Fruit fly (Drosophila melanogaster) whole organism, embryonic: ENCODE data around the gene His3.3B.
A peak's percentile ranks its signal among the peaks of the same experiment; 100 is the strongest.

Experiments
- CG10209 ChIP-seq: fragments of 200-800 bp; sonication (Bioruptor generic); optimal IDR thresholded peaks from 3 replicates; lab custom pipeline; 2017; ENCODE audit warnings: missing biosample characterization, mild to moderate bottlenecking, missing genetic modification characterization, missing genetic modification reagents
- CG10366 ChIP-seq: fragments of 200-800 bp; sonication (Bioruptor generic); IDR thresholded peaks from 2 replicates; pipeline ENCODE4 v1.3.6; 2022; ENCODE audit warnings: missing biosample characterization, missing genetic modification characterization
- CG11398 ChIP-seq: fragments of 200-800 bp; sonication (Bioruptor generic); optimal IDR thresholded peaks from 2 replicates; lab custom pipeline; 2016; ENCODE audit warnings: missing biosample characterization, missing genetic modification characterization
- CG11723 ChIP-seq: fragments of 200-800 bp; sonication (Bioruptor generic); optimal IDR thresholded peaks from 2 replicates; lab custom pipeline; 2017; ENCODE audit warnings: missing biosample characterization, mild to moderate bottlenecking, missing genetic modification characterization
- CG12155 ChIP-seq: fragments of 200-800 bp; sonication (Bioruptor generic); optimal IDR thresholded peaks from 3 replicates; lab custom pipeline; 2016; ENCODE audit warnings: missing biosample characterization, missing genetic modification characterization
- CG12391 ChIP-seq: fragments of 200-800 bp; sonication (Bioruptor generic); optimal IDR thresholded peaks from 3 replicates; lab custom pipeline; 2018; ENCODE audit warnings: missing biosample characterization, mild to moderate bottlenecking, missing genetic modification characterization, moderate library complexity
- CG14441 ChIP-seq: fragments of 200-800 bp; sonication (Bioruptor generic); IDR thresholded peaks from 2 replicates; pipeline ENCODE4 v1.3.6; 2022; ENCODE audit warnings: missing biosample characterization, missing genetic modification characterization
- CG15269 ChIP-seq: fragments of 200-800 bp; sonication (Bioruptor generic); optimal IDR thresholded peaks from 2 replicates; lab custom pipeline; 2018; ENCODE audit warnings: missing biosample characterization, mild to moderate bottlenecking, missing genetic modification characterization, moderate library complexity
- CG1647 ChIP-seq: fragments of 200-800 bp; sonication (Bioruptor generic); optimal IDR thresholded peaks from 3 replicates; lab custom pipeline; 2016; ENCODE audit warnings: missing biosample characterization, missing genetic modification characterization
- CG17328 ChIP-seq: fragments of 200-800 bp; sonication (Bioruptor generic); IDR thresholded peaks from 2 replicates; pipeline ENCODE4 v1.3.6; 2022; ENCODE audit warnings: missing biosample characterization, missing genetic modification characterization
- CG17829 ChIP-seq: fragments of 200-800 bp; optimal IDR thresholded peaks from 2 replicates; lab custom pipeline; 2019; ENCODE audit warnings: missing biosample characterization, mild to moderate bottlenecking, missing genetic modification characterization, moderate library complexity
- CG18262 ChIP-seq: fragments of 200-800 bp; optimal IDR thresholded peaks from 3 replicates; lab custom pipeline; 2019; ENCODE audit warnings: missing biosample characterization, mild to moderate bottlenecking, missing genetic modification characterization, moderate library complexity
- CG1832 ChIP-seq: fragments of 200-800 bp; sonication (Bioruptor generic); optimal IDR thresholded peaks from 2 replicates; lab custom pipeline; 2017; ENCODE audit warnings: missing biosample characterization, mild to moderate bottlenecking, missing genetic modification characterization, inconsistent platforms
- CG2120 ChIP-seq: fragments of 200-800 bp; sonication (Bioruptor generic); optimal IDR thresholded peaks from 3 replicates; lab custom pipeline; 2016; ENCODE audit warnings: missing biosample characterization, missing genetic modification characterization
- CG2712 ChIP-seq: fragments of 200-800 bp; optimal IDR thresholded peaks from 3 replicates; lab custom pipeline; 2019; ENCODE audit warnings: missing biosample characterization, mild to moderate bottlenecking, missing genetic modification characterization, moderate library complexity
- CG31365 ChIP-seq: fragments of 200-800 bp; sonication (Bioruptor generic); optimal IDR thresholded peaks from 2 replicates; lab custom pipeline; 2018; ENCODE audit warnings: missing biosample characterization, mild to moderate bottlenecking, missing genetic modification characterization
- CG32772 ChIP-seq: fragments of 200-800 bp; sonication (Bioruptor generic); IDR thresholded peaks from 2 replicates; pipeline ENCODE4 v1.3.6; 2022; ENCODE audit warnings: missing biosample characterization, missing genetic modification characterization
- CG4617 ChIP-seq: fragments of 200-800 bp; sonication (Bioruptor generic); optimal IDR thresholded peaks from 3 replicates; lab custom pipeline; 2016; ENCODE audit warnings: missing biosample characterization, missing genetic modification characterization, borderline replicate concordance
- CG5245 ChIP-seq: fragments of 200-800 bp; sonication (Bioruptor generic); optimal IDR thresholded peaks from 3 replicates; lab custom pipeline; 2016; ENCODE audit warnings: missing biosample characterization, missing genetic modification characterization
- CG6689 ChIP-seq: fragments of 200-800 bp; sonication (Bioruptor generic); IDR thresholded peaks from 2 replicates; pipeline ENCODE4 v1.3.6; 2022; ENCODE audit warnings: missing biosample characterization, missing genetic modification characterization
- CG8290 ChIP-seq, 3 experiments: fragments of 200-800 bp; sonication (Bioruptor generic); optimal IDR thresholded peaks; 2 replicates each; lab custom pipeline; 2016 to 2019; ENCODE audit warnings: missing biosample characterization in 3 of 3, missing genetic modification characterization in 3 of 3, mild to moderate bottlenecking in 2 of 3, moderate library complexity in 1 of 3
- CG9817 ChIP-seq: fragments of 200-800 bp; sonication (Bioruptor generic); optimal IDR thresholded peaks from 2 replicates; lab custom pipeline; 2018; ENCODE audit warnings: missing biosample characterization, mild to moderate bottlenecking, missing genetic modification characterization, moderate library complexity
- CG9932 ChIP-seq: fragments of 200-800 bp; sonication (Bioruptor generic); IDR thresholded peaks from 2 replicates; pipeline ENCODE4 v1.3.6; 2022; ENCODE audit warnings: missing biosample characterization, missing genetic modification characterization
- Deaf1 ChIP-seq: fragments of 200-800 bp; optimal IDR thresholded peaks from 3 replicates; lab custom pipeline; 2019; ENCODE audit warnings: missing biosample characterization, mild to moderate bottlenecking, missing genetic modification characterization, moderate library complexity
- Dip3 ChIP-seq: fragments of 200-800 bp; sonication (Bioruptor generic); optimal IDR thresholded peaks from 3 replicates; lab custom pipeline; 2016; ENCODE audit warnings: missing biosample characterization, missing genetic modification characterization
- HmgZ ChIP-seq: fragments of 200-800 bp; sonication (Bioruptor generic); optimal IDR thresholded peaks from 2 replicates; lab custom pipeline; 2018; ENCODE audit warnings: missing biosample characterization, mild to moderate bottlenecking, missing genetic modification characterization
- Lpt ChIP-seq: fragments of >200 bp; optimal IDR thresholded peaks from 2 replicates; lab custom pipeline; 2018; ENCODE audit warnings: missing biosample characterization, missing genetic modification characterization
- MESR4 ChIP-seq: fragments of 200-800 bp; sonication (Bioruptor generic); optimal IDR thresholded peaks from 2 replicates; lab custom pipeline; 2018; ENCODE audit warnings: missing biosample characterization, mild to moderate bottlenecking, missing genetic modification characterization, moderate library complexity
- Mes4 ChIP-seq: fragments of 200-800 bp; sonication (Bioruptor generic); optimal IDR thresholded peaks from 2 replicates; lab custom pipeline; 2016; ENCODE audit warnings: missing biosample characterization, missing genetic modification characterization
- Pdp1 ChIP-seq, 2 experiments: fragments of 200-800 bp; sonication (Bioruptor generic); optimal IDR thresholded peaks; 3 replicates each; lab custom pipeline; 2016; ENCODE audit warnings: missing biosample characterization in 2 of 2, missing genetic modification characterization in 2 of 2, mild to moderate bottlenecking in 1 of 2, moderate library complexity in 1 of 2
- Side ChIP-seq: fragments of 200-800 bp; sonication (Bioruptor generic); optimal IDR thresholded peaks from 2 replicates; lab custom pipeline; 2016; ENCODE audit warnings: missing biosample characterization, missing genetic modification characterization
- Six4 ChIP-seq: fragments of 200-800 bp; sonication (Bioruptor generic); optimal IDR thresholded peaks from 2 replicates; lab custom pipeline; 2016; ENCODE audit warnings: missing biosample characterization, missing genetic modification characterization
- YL-1 ChIP-seq: fragments of 200-800 bp; sonication (Bioruptor generic); optimal IDR thresholded peaks from 3 replicates; lab custom pipeline; 2017; ENCODE audit warnings: missing biosample characterization, mild to moderate bottlenecking, missing genetic modification characterization
- bigmax ChIP-seq: fragments of 200-800 bp; sonication (Bioruptor generic); optimal IDR thresholded peaks from 2 replicates; lab custom pipeline; 2018; ENCODE audit warnings: missing biosample characterization, mild to moderate bottlenecking, missing genetic modification characterization
- dati ChIP-seq: fragments of 200-800 bp; sonication (Bioruptor generic); IDR thresholded peaks from 2 replicates; pipeline ENCODE4 v1.3.6; 2022; ENCODE audit warnings: missing biosample characterization, missing genetic modification characterization
- dimm ChIP-seq: fragments of 200-800 bp; sonication (Bioruptor generic); IDR thresholded peaks from 2 replicates; pipeline ENCODE4 v1.3.6; 2022; ENCODE audit warnings: missing biosample characterization, missing genetic modification characterization
- en ChIP-seq: fragments of 200-800 bp; sonication (Bioruptor generic); optimal IDR thresholded peaks from 2 replicates; lab custom pipeline; 2016; ENCODE audit warnings: missing biosample characterization, missing genetic modification characterization
- esg ChIP-seq: fragments of 200-800 bp; sonication (Bioruptor generic); conservative IDR thresholded peaks from 2 replicates; pipeline ENCODE4 v1.3.6; 2022; ENCODE audit warnings: missing biosample characterization, missing genetic modification characterization
- fd102C ChIP-seq: fragments of 200-800 bp; sonication (Bioruptor generic); optimal IDR thresholded peaks from 2 replicates; lab custom pipeline; 2018; ENCODE audit warnings: missing biosample characterization, mild to moderate bottlenecking, missing genetic modification characterization, moderate library complexity
- ham ChIP-seq: fragments of 200-800 bp; sonication (Bioruptor generic); IDR thresholded peaks from 2 replicates; pipeline ENCODE4 v1.3.6; 2022; ENCODE audit warnings: missing biosample characterization, missing genetic modification characterization
- lmd ChIP-seq: fragments of 200-800 bp; sonication (Bioruptor generic); IDR thresholded peaks from 2 replicates; pipeline ENCODE4 v1.3.6; 2022; ENCODE audit warnings: missing biosample characterization, missing genetic modification characterization
- maf-S ChIP-seq: fragments of 200-800 bp; sonication (Bioruptor generic); optimal IDR thresholded peaks from 2 replicates; lab custom pipeline; 2016; ENCODE audit warnings: missing biosample characterization, missing genetic modification characterization
- nau ChIP-seq: fragments of 200-800 bp; sonication (Bioruptor generic); optimal IDR thresholded peaks from 3 replicates; lab custom pipeline; 2017; ENCODE audit warnings: missing biosample characterization, mild to moderate bottlenecking, missing genetic modification characterization, missing genetic modification reagents
- peb ChIP-seq: fragments of 200-800 bp; sonication (Bioruptor generic); IDR thresholded peaks from 2 replicates; pipeline ENCODE4 v1.3.6; 2022; ENCODE audit warnings: missing biosample characterization, missing genetic modification characterization
- pfk ChIP-seq: fragments of 200-800 bp; sonication (Bioruptor generic); optimal IDR thresholded peaks from 2 replicates; lab custom pipeline; 2018; ENCODE audit warnings: missing biosample characterization, mild to moderate bottlenecking, missing genetic modification characterization, moderate library complexity
- slbo ChIP-seq: fragments of 200-800 bp; sonication (Bioruptor generic); IDR thresholded peaks from 2 replicates; pipeline ENCODE4 v1.3.6; 2022; ENCODE audit warnings: missing biosample characterization, missing genetic modification characterization
- unc-4 ChIP-seq: fragments of 200-800 bp; sonication (Bioruptor generic); IDR thresholded peaks from 2 replicates; pipeline ENCODE4 v1.3.6; 2022; ENCODE audit warnings: missing biosample characterization, missing genetic modification characterization; ENCODE audit not compliant: partially characterized antibody
- wor ChIP-seq: fragments of 200-800 bp; sonication (Bioruptor generic); IDR thresholded peaks from 2 replicates; pipeline ENCODE4 v1.3.6; 2022; ENCODE audit warnings: missing biosample characterization, missing genetic modification characterization
- z ChIP-seq: fragments of 200-800 bp; sonication (Bioruptor generic); IDR thresholded peaks from 3 replicates; pipeline ENCODE4 v1.3.6; 2022; ENCODE audit warnings: missing biosample characterization, missing genetic modification characterization

The His3.3B gene

dm6 chrX:9120828-9121754, 35.4 kb downstream of the His3.3B start (continued):
- TF ChIP-seq CG31365 (tag; lab: Kevin White, UChicago): no peak
- no peak for TF ChIP-seq fd102C (GFP tag; lab: Kevin White, UChicago)
- TF ChIP-seq CG12391 (tag; lab: Kevin White, UChicago): peak; percentile 45
- TF ChIP-seq Mes4 (GFP tag; lab: Kevin White, UChicago): peak; percentile 5
- no peak for TF ChIP-seq unc-4
- TF ChIP-seq bigmax (GFP tag; lab: Kevin White, UChicago): no peak
- TF ChIP-seq CG6689 (GFP tag; lab: Robert Waterston, UW): peak; percentile 22; the same call in 1 of the 2 replicates
- TF ChIP-seq wor: no peak
- no peak for TF ChIP-seq CG4617 (GFP tag; lab: Kevin White, UChicago)
- TF ChIP-seq CG10209 (GFP tag; lab: Kevin White, UChicago): peak; percentile 20
- TF ChIP-seq Side (GFP tag; lab: Kevin White, UChicago): peak; percentile 7
- TF ChIP-seq CG11723: no peak
- peak; percentile 62 for TF ChIP-seq CG18262 (tag; lab: Kevin White, UChicago)
- TF ChIP-seq CG15269: peak; percentile 58
- no peak for TF ChIP-seq Lpt
- peak; percentile 40 for TF ChIP-seq CG17829 (tag; lab: Kevin White, UChicago)
- no peak for TF ChIP-seq CG11398 (GFP tag; lab: Kevin White, UChicago)
- TF ChIP-seq CG1832: no peak
- TF ChIP-seq nau (GFP tag; lab: Kevin White, UChicago): peak; percentile 59
- peak; percentile 32 for TF ChIP-seq Six4 (GFP tag; lab: Kevin White, UChicago)
- TF ChIP-seq MESR4 (GFP tag; lab: Kevin White, UChicago): no peak
- peak; percentile 32; the same call in 1 of the 2 replicates for TF ChIP-seq lmd (GFP tag; lab: Robert Waterston, UW)
- TF ChIP-seq CG9932 (GFP tag; lab: Robert Waterston, UW): no peak
- TF ChIP-seq maf-S (GFP tag; lab: Kevin White, UChicago): no peak
- peak; percentile 68 for TF ChIP-seq CG2120 (GFP tag; lab: Kevin White, UChicago)
- no peak for TF ChIP-seq Dip3 (GFP tag; lab: Kevin White, UChicago)
- TF ChIP-seq dimm (GFP tag; lab: Robert Waterston, UW): no peak
- peak; percentile 24 to 37 for TF ChIP-seq Pdp1 (GFP tag; optimal IDR thresholded peaks at IDR 0.05; lab: Kevin White, UChicago)
- no peak for TF ChIP-seq CG8290 (GFP tag; optimal IDR thresholded peaks at IDR 0.05; lab: Kevin White, UChicago)
- TF ChIP-seq CG8290 (tag; optimal IDR thresholded peaks at IDR 0.05; lab: Kevin White, UChicago): no peak
- no peak for TF ChIP-seq z
- TF ChIP-seq dati (GFP tag; lab: Robert Waterston, UW): no peak
- no peak for TF ChIP-seq CG32772 (GFP tag; lab: Robert Waterston, UW)
- TF ChIP-seq YL-1 (GFP tag; lab: Kevin White, UChicago): no peak
- no peak for TF ChIP-seq en (GFP tag; lab: Kevin White, UChicago)
- TF ChIP-seq esg (GFP tag; lab: Robert Waterston, UW): peak; percentile 25; the same call in 1 of the 2 replicates
- peak; percentile 26; the same call in 1 of the 2 replicates for TF ChIP-seq CG17328 (GFP tag; lab: Robert Waterston, UW)
- no peak for TF ChIP-seq CG5245 (GFP tag; lab: Kevin White, UChicago)
- TF ChIP-seq peb: no peak
- no peak for TF ChIP-seq Deaf1 (tag; lab: Kevin White, UChicago)
- no peak for TF ChIP-seq pfk
- peak; percentile 24; the same call in 1 of the 2 replicates for TF ChIP-seq CG10366 (GFP tag; lab: Robert Waterston, UW)
- TF ChIP-seq CG2712 (tag; lab: Kevin White, UChicago): peak; percentile 55
- TF ChIP-seq CG14441 (GFP tag; lab: Robert Waterston, UW): no peak
- TF ChIP-seq CG1647: peak; percentile 19
- no peak for TF ChIP-seq CG12155 (GFP tag; lab: Kevin White, UChicago)
- no peak for TF ChIP-seq CG9817 (tag; lab: Kevin White, UChicago)
- TF ChIP-seq slbo: peak; percentile 55
- TF ChIP-seq HmgZ (tag; lab: Kevin White, UChicago): no peak
- TF ChIP-seq ham (GFP tag; lab: Robert Waterston, UW): no peak
